Fruit fly (Drosophila melanogaster) whole organism, prepupa: ENCODE data around the gene CG13685.

Experiments used
- CG11294 ChIP-seq: fragments of 200-800 bp; sonication (Bioruptor generic); IDR thresholded peaks from 2 replicates; pipeline ENCODE4 v1.3.6; 2022; ENCODE audit warnings: missing biosample characterization, missing genetic modification characterization
- CG15336 ChIP-seq: fragments of 200-800 bp; sonication (Bioruptor generic); IDR thresholded peaks from 2 replicates; pipeline ENCODE4 v1.3.6; 2022; ENCODE audit warnings: missing biosample characterization, missing genetic modification characterization
- CG6808 ChIP-seq: fragments of 200-800 bp; sonication (Bioruptor generic); optimal IDR thresholded peaks from 3 replicates; lab custom pipeline; 2017; ENCODE audit warnings: missing biosample characterization, missing genetic modification characterization, mild to moderate bottlenecking, moderate library complexity, missing genetic modification reagents
- OdsH ChIP-seq: fragments of 200-800 bp; sonication (Bioruptor generic); optimal IDR thresholded peaks from 3 replicates; lab custom pipeline; 2016; ENCODE audit warnings: missing biosample characterization, missing genetic modification characterization
- Sox102F ChIP-seq: fragments of 200-800 bp; sonication (Bioruptor generic); optimal IDR thresholded peaks from 2 replicates; lab custom pipeline; 2016; ENCODE audit warnings: missing biosample characterization, mild to moderate bottlenecking, missing genetic modification characterization

- no peak for TF ChIP-seq CG6808
- TF ChIP-seq Sox102F (GFP tag; lab: Kevin White, UChicago), result no peak
- no peak for TF ChIP-seq CG11294 (GFP tag; lab: Robert Waterston, UW)
- no peak for TF ChIP-seq CG15336
- TF ChIP-seq OdsH, result no peak
Measured at dm6 chr3L:7773529-7773928, 26.4 kb downstream of the CG13685 start.
